Worm (Caenorhabditis elegans) whole organism, L4 larva: ENCODE data around the gene T22D1.18.

Experiments used
- ZK337.2 ChIP-seq: fragments of 200-800 bp; sonication (Bioruptor generic); IDR thresholded peaks from 2 replicates; pipeline ENCODE4 v1.3.6; 2022; ENCODE audit warnings: missing genetic modification reagents, missing genetic modification characterization, missing compliant biosample characterization
- ama-1 ChIP-seq: fragments of 150-350 bp; optimal IDR thresholded peaks from 2 replicates; lab custom pipeline; 2014; ENCODE audit warnings: inconsistent platforms, mixed read lengths
- hlh-30 ChIP-seq: sonication (generic microtip); optimal IDR thresholded peaks from 2 replicates; lab custom pipeline; 2017; ENCODE audit warnings: antibody characterized with exemption, mild to moderate bottlenecking, missing genetic modification characterization, missing compliant biosample characterization; ENCODE audit not compliant: insufficient read depth
- jun-1 ChIP-seq: fragments of 150-350 bp; optimal IDR thresholded peaks from 2 replicates; lab custom pipeline; 2014; ENCODE audit warnings: missing biosample characterization, missing genetic modification reagents, missing genetic modification characterization
- mdl-1 ChIP-seq, 2 experiments: fragments of 150-350 bp in 1 of 2; sonication (generic microtip) in 1 of 2; optimal IDR thresholded peaks; 2 replicates each; lab custom pipeline; 2014 to 2017; ENCODE audit warnings: missing biosample characterization in 2 of 2, missing genetic modification characterization in 2 of 2

ce11 chrIV:6904606-6905005 lies 15.4 kb downstream of the T22D1.18 start:
- no peak for TF ChIP-seq ama-1 (lab: Kevin White, UChicago)
- TF ChIP-seq ZK337.2 (GFP tag; lab: Robert Waterston, UW), result no peak
- TF ChIP-seq jun-1 (tag; lab: Kevin White, UChicago), result no peak
- no peak for TF ChIP-seq mdl-1 (tag; optimal IDR thresholded peaks at IDR 0.05; lab: Kevin White, UChicago)
- TF ChIP-seq hlh-30, result no peak
